Fruit fly (Drosophila melanogaster) whole organism, prepupa: ENCODE measurements around the gene ovm.
A peak's percentile ranks its signal among the peaks of the same experiment; 100 is the strongest.

Experiments used
- Blimp-1 ChIP-seq: fragments of 200-800 bp; sonication (Bioruptor generic); optimal IDR thresholded peaks from 3 replicates; lab custom pipeline; 2017; ENCODE audit warnings: missing biosample characterization, missing genetic modification characterization, mild to moderate bottlenecking, moderate library complexity, missing genetic modification reagents
- CG10631 ChIP-seq: fragments of 200-800 bp; sonication (Bioruptor generic); optimal IDR thresholded peaks from 2 replicates; lab custom pipeline; 2016; ENCODE audit warnings: missing biosample characterization, missing genetic modification characterization
- CG11762 ChIP-seq: fragments of 200-800 bp; sonication (Bioruptor generic); optimal IDR thresholded peaks from 3 replicates; lab custom pipeline; 2016; ENCODE audit warnings: missing biosample characterization, missing genetic modification characterization; ENCODE audit not compliant: insufficient read depth
- CG11902 ChIP-seq: fragments of 200-800 bp; sonication (Bioruptor generic); optimal IDR thresholded peaks from 3 replicates; lab custom pipeline; 2016; ENCODE audit warnings: missing biosample characterization, missing genetic modification characterization
- CG15336 ChIP-seq: fragments of 200-800 bp; sonication (Bioruptor generic); IDR thresholded peaks from 2 replicates; pipeline ENCODE4 v1.3.6; 2022; ENCODE audit warnings: missing biosample characterization, missing genetic modification characterization
- CG1621 ChIP-seq: fragments of 200-800 bp; sonication (Bioruptor generic); optimal IDR thresholded peaks from 3 replicates; lab custom pipeline; 2018; ENCODE audit warnings: missing biosample characterization, mild to moderate bottlenecking, missing genetic modification characterization
- CG16779 ChIP-seq: fragments of 200-800 bp; sonication (Bioruptor generic); optimal IDR thresholded peaks from 3 replicates; lab custom pipeline; 2017; ENCODE audit warnings: missing biosample characterization, mild to moderate bottlenecking, missing genetic modification characterization
- CG3032 ChIP-seq: fragments of 200-800 bp; optimal IDR thresholded peaks from 2 replicates; lab custom pipeline; 2019; ENCODE audit warnings: missing biosample characterization, mild to moderate bottlenecking, missing genetic modification characterization, moderate library complexity
- CG31627 ChIP-seq: fragments of 200-800 bp; sonication (Bioruptor generic); optimal IDR thresholded peaks from 3 replicates; lab custom pipeline; 2016; ENCODE audit warnings: missing biosample characterization, missing genetic modification characterization
- CG34406 ChIP-seq: fragments of 200-800 bp; sonication (Bioruptor generic); optimal IDR thresholded peaks from 3 replicates; lab custom pipeline; 2016; ENCODE audit warnings: missing biosample characterization, missing genetic modification characterization
- CG3919 ChIP-seq: fragments of 200-800 bp; sonication (Bioruptor generic); optimal IDR thresholded peaks from 3 replicates; lab custom pipeline; 2016; ENCODE audit warnings: missing biosample characterization, missing genetic modification characterization
- CG4318 ChIP-seq: fragments of 200-800 bp; sonication (Bioruptor generic); optimal IDR thresholded peaks from 3 replicates; lab custom pipeline; 2017; ENCODE audit warnings: missing biosample characterization, mild to moderate bottlenecking, missing genetic modification characterization
- CG6163 ChIP-seq: fragments of 200-800 bp; sonication (Bioruptor generic); IDR thresholded peaks from 3 replicates; pipeline ENCODE4 v1.3.6; 2022; ENCODE audit warnings: missing biosample characterization, missing genetic modification characterization
- CG6276 ChIP-seq: fragments of 200-800 bp; sonication (Bioruptor generic); optimal IDR thresholded peaks from 2 replicates; lab custom pipeline; 2017; ENCODE audit warnings: missing biosample characterization, mild to moderate bottlenecking, missing genetic modification characterization
- CG6792 ChIP-seq: fragments of 200-800 bp; sonication (Bioruptor generic); optimal IDR thresholded peaks from 3 replicates; lab custom pipeline; 2016; ENCODE audit warnings: missing biosample characterization, missing genetic modification characterization
- CG6854 ChIP-seq: fragments of 200-800 bp; sonication (Bioruptor generic); optimal IDR thresholded peaks from 2 replicates; lab custom pipeline; 2017; ENCODE audit warnings: missing biosample characterization, mild to moderate bottlenecking, missing genetic modification characterization
- CG7368 ChIP-seq: fragments of 200-800 bp; sonication (Bioruptor generic); optimal IDR thresholded peaks from 3 replicates; lab custom pipeline; 2016; ENCODE audit warnings: missing biosample characterization, missing genetic modification characterization
- CG8632 ChIP-seq: fragments of 200-800 bp; sonication (Bioruptor generic); optimal IDR thresholded peaks from 3 replicates; lab custom pipeline; 2016; ENCODE audit warnings: missing biosample characterization, missing genetic modification characterization
- CG9139 ChIP-seq: fragments of 200-800 bp; sonication (Bioruptor generic); optimal IDR thresholded peaks from 3 replicates; lab custom pipeline; 2017; ENCODE audit warnings: missing biosample characterization, mild to moderate bottlenecking, missing genetic modification characterization
- Eip78C ChIP-seq: fragments of 200-800 bp; sonication (Bioruptor generic); peaks from one replicate; lab custom pipeline; 2016; ENCODE audit warnings: missing biosample characterization, missing genetic modification characterization
- Eip93F ChIP-seq: fragments of 200-800 bp; sonication (Bioruptor generic); optimal IDR thresholded peaks from 2 replicates; lab custom pipeline; 2016; ENCODE audit warnings: missing biosample characterization, mild to moderate bottlenecking, missing genetic modification characterization
- Ets96B ChIP-seq: fragments of 200-800 bp; optimal IDR thresholded peaks from 2 replicates; lab custom pipeline; 2019; ENCODE audit warnings: missing biosample characterization, mild to moderate bottlenecking, missing genetic modification characterization, moderate library complexity
- Gug ChIP-seq: fragments of 200-800 bp; sonication (Bioruptor generic); IDR thresholded peaks from 2 replicates; pipeline ENCODE4 v1.3.6; 2022; ENCODE audit warnings: missing biosample characterization, missing genetic modification characterization
- Hr38 ChIP-seq: sonication (Bioruptor generic); optimal IDR thresholded peaks from 2 replicates; lab custom pipeline; 2016; ENCODE audit warnings: missing biosample characterization, missing genetic modification characterization
- Lpt ChIP-seq: fragments of 200-800 bp; sonication (Bioruptor generic); optimal IDR thresholded peaks from 3 replicates; lab custom pipeline; 2016; ENCODE audit warnings: missing biosample characterization, missing genetic modification characterization
- Met ChIP-seq: fragments of 200-800 bp; sonication (Bioruptor generic); optimal IDR thresholded peaks from 3 replicates; lab custom pipeline; 2016; ENCODE audit warnings: missing biosample characterization, missing genetic modification characterization
- OdsH ChIP-seq: fragments of 200-800 bp; sonication (Bioruptor generic); optimal IDR thresholded peaks from 3 replicates; lab custom pipeline; 2016; ENCODE audit warnings: missing biosample characterization, missing genetic modification characterization
- Sox102F ChIP-seq: fragments of 200-800 bp; sonication (Bioruptor generic); optimal IDR thresholded peaks from 2 replicates; lab custom pipeline; 2016; ENCODE audit warnings: missing biosample characterization, mild to moderate bottlenecking, missing genetic modification characterization
- Sox14 ChIP-seq: fragments of 200-800 bp; sonication (Bioruptor generic); optimal IDR thresholded peaks from 3 replicates; lab custom pipeline; 2016; ENCODE audit warnings: missing biosample characterization, missing genetic modification characterization
- achi ChIP-seq: fragments of 200-800 bp; sonication (Bioruptor generic); optimal IDR thresholded peaks from 3 replicates; lab custom pipeline; 2016; ENCODE audit warnings: missing biosample characterization, missing genetic modification characterization
- acj6 ChIP-seq: fragments of 200-800 bp; sonication (Bioruptor generic); optimal IDR thresholded peaks from 3 replicates; lab custom pipeline; 2016; ENCODE audit warnings: missing biosample characterization, missing genetic modification characterization
- cyc ChIP-seq: fragments of 200-800 bp; sonication (Bioruptor generic); optimal IDR thresholded peaks from 3 replicates; lab custom pipeline; 2016; ENCODE audit warnings: missing biosample characterization, missing genetic modification characterization
- dac ChIP-seq: fragments of 200-800 bp; sonication (Bioruptor generic); optimal IDR thresholded peaks from 2 replicates; lab custom pipeline; 2017; ENCODE audit warnings: missing biosample characterization, mild to moderate bottlenecking, missing genetic modification characterization
- eg ChIP-seq: fragments of 200-800 bp; sonication (Bioruptor generic); IDR thresholded peaks from 3 replicates; pipeline ENCODE4 v1.3.6; 2022; ENCODE audit warnings: missing biosample characterization, missing genetic modification characterization
- esn ChIP-seq: fragments of 200-800 bp; sonication (Bioruptor generic); optimal IDR thresholded peaks from 2 replicates; lab custom pipeline; 2016; ENCODE audit warnings: missing biosample characterization, mild to moderate bottlenecking, missing genetic modification characterization, moderate library complexity
- fd59A ChIP-seq: fragments of 200-800 bp; sonication (Bioruptor generic); optimal IDR thresholded peaks from 2 replicates; lab custom pipeline; 2017; ENCODE audit warnings: missing biosample characterization, mild to moderate bottlenecking, missing genetic modification characterization, missing genetic modification reagents
- fd85E ChIP-seq: fragments of 200-800 bp; sonication (Bioruptor generic); optimal IDR thresholded peaks from 3 replicates; lab custom pipeline; 2016; ENCODE audit warnings: missing biosample characterization, missing genetic modification characterization
- fkh ChIP-seq: fragments of 200-800 bp; sonication (Bioruptor generic); optimal IDR thresholded peaks from 3 replicates; lab custom pipeline; 2017; ENCODE audit warnings: missing biosample characterization, mild to moderate bottlenecking, missing genetic modification characterization, moderate library complexity
- net ChIP-seq: fragments of 200-800 bp; sonication (Bioruptor generic); optimal IDR thresholded peaks from 3 replicates; lab custom pipeline; 2016; ENCODE audit warnings: missing biosample characterization, missing genetic modification characterization
- pdm3 ChIP-seq: fragments of 200-800 bp; sonication (Bioruptor generic); optimal IDR thresholded peaks from 3 replicates; lab custom pipeline; 2016; ENCODE audit warnings: missing biosample characterization, missing genetic modification characterization
- spab ChIP-seq: fragments of 200-800 bp; sonication (Bioruptor generic); optimal IDR thresholded peaks from 2 replicates; lab custom pipeline; 2017; ENCODE audit warnings: missing biosample characterization, mild to moderate bottlenecking, missing genetic modification characterization, missing genetic modification reagents
- ss ChIP-seq, 2 experiments: fragments of 200-800 bp; sonication (Bioruptor generic); optimal IDR thresholded peaks; 2 replicates in 1 of 2; 3 replicates in 1 of 2; lab custom pipeline; 2017 to 2018; ENCODE audit warnings: mild to moderate bottlenecking in 2 of 2, missing biosample characterization in 2 of 2, missing genetic modification characterization in 2 of 2, moderate library complexity in 1 of 2
- svp ChIP-seq: fragments of 200-800 bp; sonication (Bioruptor generic); peaks from one replicate; lab custom pipeline; 2016; ENCODE audit warnings: missing biosample characterization, missing genetic modification characterization
- topi ChIP-seq: fragments of 200-800 bp; sonication (Bioruptor generic); optimal IDR thresholded peaks from 3 replicates; lab custom pipeline; 2016; ENCODE audit warnings: missing biosample characterization, missing genetic modification characterization
- vri ChIP-seq: fragments of 200-800 bp; sonication (Bioruptor generic); optimal IDR thresholded peaks from 3 replicates; lab custom pipeline; 2016; ENCODE audit warnings: missing biosample characterization, mild to moderate bottlenecking, missing genetic modification characterization

The ovm gene

dm6 chr2L:166115-167069 lies 25.6 kb upstream of the ovm start (continued):
- TF ChIP-seq CG6792 (GFP tag; lab: Kevin White, UChicago): peak; percentile 82
- peak; percentile 94 for TF ChIP-seq CG1621 (tag; lab: Kevin White, UChicago)
- peak; percentile 62 for TF ChIP-seq topi
- peak; percentile 88 for TF ChIP-seq fd85E (GFP tag; lab: Kevin White, UChicago)
- peak; percentile 88 for TF ChIP-seq Hr38 (GFP tag; lab: Kevin White, UChicago)
- TF ChIP-seq net: peak; percentile 96
- TF ChIP-seq esn (GFP tag; lab: Kevin White, UChicago): peak; percentile 69
- TF ChIP-seq CG6854 (GFP tag; lab: Kevin White, UChicago): peak; percentile 92
- TF ChIP-seq CG16779: peak; percentile 99
- TF ChIP-seq CG4318 (GFP tag; lab: Kevin White, UChicago): peak; percentile 50
- peak; percentile 94 for TF ChIP-seq Ets96B
- TF ChIP-seq CG34406 (GFP tag; lab: Kevin White, UChicago): peak; percentile 85
- peak; percentile 81 for TF ChIP-seq pdm3 (GFP tag; lab: Kevin White, UChicago)
- TF ChIP-seq fd59A (GFP tag; lab: Kevin White, UChicago): peak; percentile 81
- TF ChIP-seq CG9139 (GFP tag; lab: Kevin White, UChicago): peak; percentile 98
- peak; percentile 62 for TF ChIP-seq acj6
- peak; percentile 100 for TF ChIP-seq fkh (GFP tag; lab: Kevin White, UChicago)
- TF ChIP-seq Blimp-1: peak; percentile 66
- TF ChIP-seq Sox14 (GFP tag; lab: Kevin White, UChicago): peak; percentile 84
- peak; percentile 99 for TF ChIP-seq Lpt (GFP tag; lab: Kevin White, UChicago)
- no peak for TF ChIP-seq CG6163 (GFP tag; lab: Robert Waterston, UW)
- TF ChIP-seq CG3919 (GFP tag; lab: Kevin White, UChicago): peak; percentile 85
- peak; percentile 88 for TF ChIP-seq Sox102F (GFP tag; lab: Kevin White, UChicago)
- TF ChIP-seq CG10631 (GFP tag; lab: Kevin White, UChicago): peak; percentile 75
- TF ChIP-seq achi (GFP tag; lab: Kevin White, UChicago): peak; percentile 87
- TF ChIP-seq CG11762 (GFP tag; lab: Kevin White, UChicago): peak; percentile 85
- peak; percentile 95 for TF ChIP-seq spab (GFP tag; lab: Kevin White, UChicago)
- no peak for TF ChIP-seq CG11902 (GFP tag; lab: Kevin White, UChicago)
- peak; percentile 80 for TF ChIP-seq svp
- TF ChIP-seq CG8632 (GFP tag; lab: Kevin White, UChicago): peak; percentile 80
- TF ChIP-seq CG7368: peak; percentile 89
- peak; percentile 88 for TF ChIP-seq CG3032 (tag; lab: Kevin White, UChicago)
- TF ChIP-seq CG15336 (GFP tag; lab: Robert Waterston, UW): no peak
- TF ChIP-seq eg: no peak
- TF ChIP-seq CG31627 (GFP tag; lab: Kevin White, UChicago): no peak
- TF ChIP-seq cyc (GFP tag; lab: Kevin White, UChicago): no peak
- TF ChIP-seq vri: peak; percentile 97
- peak; percentile 99 for TF ChIP-seq CG6276 (GFP tag; lab: Kevin White, UChicago)

dm6 chr2L:165253-165890 lies 24.6 kb upstream of the ovm start:
- TF ChIP-seq spab (GFP tag; lab: Kevin White, UChicago): no peak
- no peak for TF ChIP-seq CG34406 (GFP tag; lab: Kevin White, UChicago)
- no peak for TF ChIP-seq CG8632 (GFP tag; lab: Kevin White, UChicago)
- TF ChIP-seq CG6792 (GFP tag; lab: Kevin White, UChicago): no peak
- TF ChIP-seq ss (GFP tag; optimal IDR thresholded peaks at IDR 0.05; lab: Kevin White, UChicago): no peak
- no peak for TF ChIP-seq esn (GFP tag; lab: Kevin White, UChicago)
- TF ChIP-seq Sox14 (GFP tag; lab: Kevin White, UChicago): peak; percentile 44
- peak; percentile 12 for TF ChIP-seq Met (GFP tag; lab: Kevin White, UChicago)
- TF ChIP-seq dac (GFP tag; lab: Kevin White, UChicago): no peak
- no peak for TF ChIP-seq Blimp-1
- peak; percentile 86 for TF ChIP-seq svp
- no peak for TF ChIP-seq CG3032 (tag; lab: Kevin White, UChicago)
- TF ChIP-seq CG11762 (GFP tag; lab: Kevin White, UChicago): no peak
- TF ChIP-seq CG16779: no peak
- TF ChIP-seq vri: peak; percentile 47
- TF ChIP-seq acj6: no peak
- TF ChIP-seq CG3919 (GFP tag; lab: Kevin White, UChicago): no peak
- TF ChIP-seq OdsH (GFP tag; lab: Kevin White, UChicago): no peak
- TF ChIP-seq eg: no peak
- TF ChIP-seq Gug (GFP tag; lab: Robert Waterston, UW): no peak
- no peak for TF ChIP-seq Sox102F (GFP tag; lab: Kevin White, UChicago)
- TF ChIP-seq CG6854 (GFP tag; lab: Kevin White, UChicago): peak; percentile 16
- no peak for TF ChIP-seq Eip93F (GFP tag; lab: Kevin White, UChicago)
- TF ChIP-seq Eip78C (GFP tag; lab: Kevin White, UChicago): no peak
- no peak for TF ChIP-seq CG11902 (GFP tag; lab: Kevin White, UChicago)
